Worm (Caenorhabditis elegans): ENCODE data around the gene C10A4.10.

C10A4.10 gene

ce11 chrX:7409030-7409429 is 10.3 kb downstream of the C10A4.10 start:
- TF ChIP-seq aly-2 (tag; optimal IDR thresholded peaks at IDR 0.05) (no peak), fos-1 (tag; optimal IDR thresholded peaks at IDR 0.05) (no peak), mab-5 (tag; optimal IDR thresholded peaks at IDR 0.05) (no peak), nhr-77 (tag; optimal IDR thresholded peaks at IDR 0.05) (no peak), ceh-82 (tag; optimal IDR thresholded peaks at IDR 0.05) (no peak), nhr-237 (tag; optimal IDR thresholded peaks at IDR 0.05) (no peak), nhr-21 (tag; optimal IDR thresholded peaks at IDR 0.05) (no peak), R02D3.7 (tag; optimal IDR thresholded peaks at IDR 0.05) (no peak), lin-13 (GFP tag; optimal IDR thresholded peaks at IDR 0.05) (no peak), elt-3 (tag; optimal IDR thresholded peaks at IDR 0.05) (no peak), unc-62 (GFP tag; optimal IDR thresholded peaks at IDR 0.05) (no peak), ztf-11 (tag; optimal IDR thresholded peaks at IDR 0.05) (no peak), skn-1 (tag; optimal IDR thresholded peaks at IDR 0.05) (no peak), unc-39 (tag; optimal IDR thresholded peaks at IDR 0.05) (no peak)

ce11 chrX:7409935-7410334 is 11.3 kb downstream of the C10A4.10 start, which contains the start of gene C10A4.2:
C10A4.2 (plus strand) TSS chrX:7410235.
- TF ChIP-seq dmd-4 (tag; optimal IDR thresholded peaks at IDR 0.05), result no peak
- no peak for TF ChIP-seq lin-11 (tag; optimal IDR thresholded peaks at IDR 0.05)
- TF ChIP-seq ama-1 (optimal IDR thresholded peaks at IDR 0.05), result no peak
- no peak for TF ChIP-seq blmp-1 (tag; optimal IDR thresholded peaks at IDR 0.05; ENCODE audit: insufficient read depth)
- no peak for TF ChIP-seq nhr-21 (tag; optimal IDR thresholded peaks at IDR 0.05)
- TF ChIP-seq ceh-82 (tag; optimal IDR thresholded peaks at IDR 0.05), result no peak
- TF ChIP-seq nhr-237 (tag; optimal IDR thresholded peaks at IDR 0.05), result no peak
- TF ChIP-seq skn-1 (tag; optimal IDR thresholded peaks at IDR 0.05), result no peak
- no peak for TF ChIP-seq crh-2 (tag; optimal IDR thresholded peaks at IDR 0.05)
- TF ChIP-seq lin-39 (tag; optimal IDR thresholded peaks at IDR 0.05), result no peak
- no peak for TF ChIP-seq fos-1 (tag; optimal IDR thresholded peaks at IDR 0.05)

- no peak for TF ChIP-seq nhr-10 (tag; optimal IDR thresholded peaks at IDR 0.05)
- TF ChIP-seq fos-1 (tag; optimal IDR thresholded peaks at IDR 0.05), result no peak
- TF ChIP-seq lin-11 (tag; optimal IDR thresholded peaks at IDR 0.05), result no peak
- TF ChIP-seq nhr-77 (tag; optimal IDR thresholded peaks at IDR 0.05), result no peak
- TF ChIP-seq dmd-4 (tag; optimal IDR thresholded peaks at IDR 0.05), result no peak
- no peak for TF ChIP-seq unc-62 (GFP tag; optimal IDR thresholded peaks at IDR 0.05)
- no peak for TF ChIP-seq nhr-11 (tag; optimal IDR thresholded peaks at IDR 0.05)
- no peak for TF ChIP-seq elt-1 (tag; optimal IDR thresholded peaks at IDR 0.05)
- no peak for TF ChIP-seq ztf-1 (GFP tag; conservative IDR thresholded peaks at IDR 0.05)
- no peak for TF ChIP-seq C34F6.9 (tag; optimal IDR thresholded peaks at IDR 0.05)
- TF ChIP-seq lsy-2 (tag; optimal IDR thresholded peaks at IDR 0.05), result no peak
- TF ChIP-seq blmp-1 (tag; optimal IDR thresholded peaks at IDR 0.05; ENCODE audit: insufficient read depth), result no peak
- TF ChIP-seq unc-55 (GFP tag; optimal IDR thresholded peaks at IDR 0.05), result no peak
- no peak for TF ChIP-seq alr-1 (tag; optimal IDR thresholded peaks at IDR 0.05)
- TF ChIP-seq elt-3 (tag; optimal IDR thresholded peaks at IDR 0.05), result no peak
- TF ChIP-seq ztf-4 (tag; optimal IDR thresholded peaks at IDR 0.05), result no peak
- no peak for TF ChIP-seq egl-27 (tag; optimal IDR thresholded peaks at IDR 0.05)
- TF ChIP-seq nhr-25 (tag; optimal IDR thresholded peaks at IDR 0.05), result no peak
Observed at ce11 chrX:7415420-7415819, 16.7 kb downstream of the C10A4.10 start, which contains the start of gene C10A4.7. C10A4.7 (minus strand) TSS chrX:7415520.

- TF ChIP-seq dmd-4 (tag; optimal IDR thresholded peaks at IDR 0.05) (no peak), nhr-21 (tag; optimal IDR thresholded peaks at IDR 0.05) (no peak), unc-39 (tag; optimal IDR thresholded peaks at IDR 0.05) (no peak), ztf-1 (GFP tag; conservative IDR thresholded peaks at IDR 0.05) (no peak), ama-1 (optimal IDR thresholded peaks at IDR 0.05) (no peak), nhr-11 (tag; optimal IDR thresholded peaks at IDR 0.05) (no peak), ceh-82 (tag; optimal IDR thresholded peaks at IDR 0.05) (no peak), lin-11 (tag; optimal IDR thresholded peaks at IDR 0.05) (no peak), F13H6.1 (tag; optimal IDR thresholded peaks at IDR 0.05) (no peak), snpc-4 (tag; optimal IDR thresholded peaks at IDR 0.05) (no peak), mab-5 (tag; optimal IDR thresholded peaks at IDR 0.05) (no peak), blmp-1 (tag; optimal IDR thresholded peaks at IDR 0.05; ENCODE audit: insufficient read depth) (no peak), nhr-23 (tag; optimal IDR thresholded peaks at IDR 0.05) (no peak), unc-55 (GFP tag; optimal IDR thresholded peaks at IDR 0.05) (no peak)
Observed at ce11 chrX:7416082-7416481, 17.4 kb downstream of the C10A4.10 start, which contains the start of gene C10A4.1. C10A4.1 (plus strand) TSS chrX:7416382.

ce11 chrX:7420571-7420970 is 21.9 kb downstream of the C10A4.10 start, which contains the start of gene C10A4.9:
C10A4.9 (plus strand) TSS chrX:7420871.
- no peak for TF ChIP-seq crh-2 (tag; optimal IDR thresholded peaks at IDR 0.05)
- no peak for TF ChIP-seq elt-3 (tag; optimal IDR thresholded peaks at IDR 0.05)
- TF ChIP-seq nhr-237 (tag; optimal IDR thresholded peaks at IDR 0.05), result no peak
- TF ChIP-seq mdl-1 (tag; optimal IDR thresholded peaks at IDR 0.05), result no peak
- no peak for TF ChIP-seq nhr-6 (tag; optimal IDR thresholded peaks at IDR 0.05)
- TF ChIP-seq sem-4 (tag; optimal IDR thresholded peaks at IDR 0.05), result no peak
- no peak for TF ChIP-seq Y55F3AM.14 (GFP tag; optimal IDR thresholded peaks at IDR 0.05)
- no peak for TF ChIP-seq nhr-21 (tag; optimal IDR thresholded peaks at IDR 0.05)
- TF ChIP-seq nhr-25 (tag; optimal IDR thresholded peaks at IDR 0.05), result no peak

All from whole organism, L2 larva.